Worm (Caenorhabditis elegans) whole organism, midembryonic: ENCODE measurements around the gene cpr-8.

Experiments
- cog-1 ChIP-seq: sonication (generic microtip); optimal IDR thresholded peaks from 2 replicates; lab custom pipeline; 2016; ENCODE audit warnings: missing genetic modification characterization, missing compliant biosample characterization
- flt-1 ChIP-seq: fragments of 200-800 bp; sonication (Bioruptor generic); IDR thresholded peaks from 2 replicates; pipeline ENCODE4 v1.3.6; 2022; ENCODE audit warnings: missing genetic modification characterization, missing compliant biosample characterization
- ztf-23 ChIP-seq: fragments of 200-800 bp; sonication (Bioruptor generic); IDR thresholded peaks from 2 replicates; pipeline ENCODE4 v1.3.6; 2022; ENCODE audit warnings: missing genetic modification reagents, missing genetic modification characterization, missing compliant biosample characterization

DNA sequence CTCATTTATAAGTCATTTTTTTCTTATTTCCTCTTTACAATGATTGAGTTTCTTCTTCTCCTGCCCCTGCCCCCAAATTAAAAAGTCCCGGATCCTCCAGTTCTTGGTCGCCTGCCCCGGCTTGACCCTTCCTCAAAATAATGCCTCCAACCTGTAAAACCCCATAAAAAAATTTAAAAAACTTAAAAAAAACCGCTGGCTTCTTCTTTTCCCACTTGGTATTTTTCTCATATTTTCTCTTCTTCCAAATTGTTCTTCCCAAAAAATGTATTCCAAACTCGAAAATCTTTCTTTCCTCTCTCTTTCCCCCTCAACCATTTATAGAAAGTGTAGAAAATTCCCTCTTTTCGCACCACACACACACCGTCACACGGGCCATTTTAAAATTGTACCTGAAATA is 23.0 kb downstream of the cpr-8 start:
- TF ChIP-seq ztf-23 (GFP tag; lab: Robert Waterston, UW) (no peak), cog-1 (no peak), flt-1 (no peak)
